Worm (Caenorhabditis elegans) whole organism, young adult: ENCODE data around the gene fipr-21.

Source experiments
- F10E7.11 ChIP-seq: sonication (generic microtip); optimal IDR thresholded peaks from 2 replicates; lab custom pipeline; 2017; ENCODE audit warnings: mild to moderate bottlenecking, missing genetic modification characterization, moderate library complexity, missing compliant biosample characterization
- dox-1 ChIP-seq: fragments of 200-800 bp; sonication (Bioruptor generic); IDR thresholded peaks from 2 replicates; pipeline ENCODE4 v1.3.6; 2022; ENCODE audit warnings: missing genetic modification reagents, missing genetic modification characterization, missing compliant biosample characterization

DNA sequence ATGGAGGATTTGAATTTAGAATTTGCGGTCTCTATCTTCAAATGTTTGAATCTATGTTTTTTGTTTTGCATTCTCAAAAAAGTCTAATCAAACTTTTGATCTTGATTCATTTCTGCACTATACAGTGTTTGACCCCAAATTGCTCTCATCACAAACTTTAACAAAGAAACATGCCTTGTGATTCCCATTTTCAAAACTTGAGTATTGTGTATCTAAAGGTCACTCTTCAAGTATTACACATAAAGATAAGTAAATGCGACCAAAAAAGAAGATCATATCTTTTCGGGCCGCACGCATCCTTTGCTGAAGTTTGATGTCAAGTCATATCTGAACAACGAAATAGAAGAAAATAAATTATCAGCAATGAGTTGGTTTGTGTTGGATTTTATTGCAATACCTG is 2.4 kb upstream of the fipr-21 start:
- TF ChIP-seq F10E7.11 (tag; lab: Kevin White, UChicago) (no peak), dox-1 (no peak)
